Worm (Caenorhabditis elegans): ENCODE data around the gene bir-1.

- no peak for TF ChIP-seq daf-12 (tag; optimal IDR thresholded peaks at IDR 0.05)
- no peak for TF ChIP-seq fos-1 (tag; optimal IDR thresholded peaks at IDR 0.05)
- TF ChIP-seq skn-1 (tag; optimal IDR thresholded peaks at IDR 0.05), result no peak
- TF ChIP-seq daf-8 (GFP tag; IDR thresholded peaks at IDR 0.05), result no peak
- 0 out of 2 replicates have a peak, but pooled peaks have one; percentile 48 for TF ChIP-seq dmd-9 (GFP tag; IDR thresholded peaks at IDR 0.05)
- TF ChIP-seq ceh-20 (GFP tag; IDR thresholded peaks at IDR 0.05), result no peak
- peak; percentile 41 for TF ChIP-seq hlh-11 (tag; optimal IDR thresholded peaks at IDR 0.05)
- no peak for TF ChIP-seq nhr-10 (tag; optimal IDR thresholded peaks at IDR 0.05)
- no peak for TF ChIP-seq nhr-102 (tag; optimal IDR thresholded peaks at IDR 0.05)
- peak in 1 of 2 experiments; percentile 87 for TF ChIP-seq hif-1 (tag; optimal IDR thresholded peaks at IDR 0.05)
- TF ChIP-seq ama-1 (optimal IDR thresholded peaks at IDR 0.05), result no peak
Observed at ce11 chrV:11644166-11644565, at the start of gene bir-1.

All from whole organism, L4 larva.